Fruit fly (Drosophila melanogaster) whole organism, adult: Measurements from ENCODE around the gene CG42828.
A peak's percentile ranks its signal among the peaks of the same experiment; 100 is the strongest.

Experiments used
- CG11617 ChIP-seq: fragments of 200-800 bp; sonication (Bioruptor generic); optimal IDR thresholded peaks from 2 replicates; lab custom pipeline; 2017; ENCODE audit warnings: mild to moderate bottlenecking, missing biosample characterization, missing genetic modification reagents, missing genetic modification characterization
- CG12768 ChIP-seq: fragments of 200-800 bp; sonication (Bioruptor generic); optimal IDR thresholded peaks from 2 replicates; lab custom pipeline; 2017; ENCODE audit warnings: missing biosample characterization, missing genetic modification characterization, mild to moderate bottlenecking, moderate library complexity, missing genetic modification reagents
- CG14711 ChIP-seq: fragments of 200-800 bp; sonication (Bioruptor generic); optimal IDR thresholded peaks from 2 replicates; lab custom pipeline; 2018; ENCODE audit warnings: missing biosample characterization, mild to moderate bottlenecking, missing genetic modification characterization, moderate library complexity
- CG1620 ChIP-seq: fragments of 200-800 bp; sonication (Bioruptor generic); optimal IDR thresholded peaks from 2 replicates; lab custom pipeline; 2016; ENCODE audit warnings: missing biosample characterization, missing genetic modification characterization
- CG33017 ChIP-seq: fragments of 200-800 bp; sonication (Bioruptor generic); optimal IDR thresholded peaks from 2 replicates; lab custom pipeline; 2018; ENCODE audit warnings: missing biosample characterization, mild to moderate bottlenecking, missing genetic modification characterization, moderate library complexity
- CG5204 ChIP-seq: fragments of 200-800 bp; sonication (Bioruptor generic); optimal IDR thresholded peaks from 2 replicates; lab custom pipeline; 2016; ENCODE audit warnings: missing biosample characterization, missing genetic modification characterization
- CG7045 ChIP-seq: fragments of 200-800 bp; sonication (Bioruptor generic); optimal IDR thresholded peaks from 2 replicates; lab custom pipeline; 2017; ENCODE audit warnings: missing biosample characterization, mild to moderate bottlenecking, missing genetic modification characterization
- CG7101 ChIP-seq: fragments of 200-800 bp; sonication (Bioruptor generic); optimal IDR thresholded peaks from 2 replicates; lab custom pipeline; 2018; ENCODE audit warnings: missing biosample characterization, mild to moderate bottlenecking, missing genetic modification characterization, moderate library complexity
- Clk ChIP-seq: fragments of 200-800 bp; sonication (Bioruptor generic); optimal IDR thresholded peaks from 2 replicates; lab custom pipeline; 2017; ENCODE audit warnings: missing biosample characterization, missing genetic modification characterization
- Crg-1 ChIP-seq: fragments of 200-800 bp; sonication (Bioruptor generic); optimal IDR thresholded peaks from 2 replicates; lab custom pipeline; 2016; ENCODE audit warnings: missing biosample characterization, missing genetic modification characterization
- Hr96 ChIP-seq: fragments of 200-800 bp; sonication (Bioruptor generic); optimal IDR thresholded peaks from 2 replicates; lab custom pipeline; 2016; ENCODE audit warnings: missing biosample characterization, missing genetic modification characterization
- Mnt ChIP-seq: fragments of 200-800 bp; sonication (Bioruptor generic); optimal IDR thresholded peaks from 2 replicates; lab custom pipeline; 2016; ENCODE audit warnings: missing biosample characterization, mild to moderate bottlenecking, missing genetic modification characterization
- bab1 ChIP-seq: fragments of 200-800 bp; sonication (Bioruptor generic); optimal IDR thresholded peaks from 3 replicates; lab custom pipeline; 2019; ENCODE audit warnings: missing biosample characterization, mild to moderate bottlenecking, missing genetic modification characterization, moderate library complexity
- cic ChIP-seq: fragments of 200-800 bp; sonication (Bioruptor generic); optimal IDR thresholded peaks from 2 replicates; lab custom pipeline; 2017; ENCODE audit warnings: missing biosample characterization, mild to moderate bottlenecking, missing genetic modification characterization, moderate library complexity
- cnc ChIP-seq, 2 experiments: fragments of >200 bp; optimal IDR thresholded peaks; 2 replicates each; lab custom pipeline; 2017
- kay ChIP-seq: fragments of 200-800 bp; sonication (Bioruptor generic); peaks from one replicate; lab custom pipeline; 2016; ENCODE audit warnings: missing biosample characterization, missing genetic modification characterization, borderline replicate concordance
- ovo ChIP-seq: fragments of 200-800 bp; sonication (Bioruptor generic); optimal IDR thresholded peaks from 2 replicates; lab custom pipeline; 2016; ENCODE audit warnings: missing biosample characterization, missing genetic modification characterization
- pad ChIP-seq: fragments of 200-800 bp; sonication (Bioruptor generic); optimal IDR thresholded peaks from 3 replicates; lab custom pipeline; 2017; ENCODE audit warnings: missing biosample characterization, missing genetic modification characterization, mild to moderate bottlenecking, moderate library complexity, missing genetic modification reagents
- tj ChIP-seq: fragments of 200-800 bp; sonication (Bioruptor generic); optimal IDR thresholded peaks from 3 replicates; lab custom pipeline; 2017; ENCODE audit warnings: missing biosample characterization, mild to moderate bottlenecking, missing genetic modification characterization, moderate library complexity
- toe ChIP-seq: fragments of 200-800 bp; sonication (Bioruptor generic); optimal IDR thresholded peaks from 2 replicates; lab custom pipeline; 2016; ENCODE audit warnings: missing biosample characterization, missing genetic modification characterization

CG42828 gene

DNA sequence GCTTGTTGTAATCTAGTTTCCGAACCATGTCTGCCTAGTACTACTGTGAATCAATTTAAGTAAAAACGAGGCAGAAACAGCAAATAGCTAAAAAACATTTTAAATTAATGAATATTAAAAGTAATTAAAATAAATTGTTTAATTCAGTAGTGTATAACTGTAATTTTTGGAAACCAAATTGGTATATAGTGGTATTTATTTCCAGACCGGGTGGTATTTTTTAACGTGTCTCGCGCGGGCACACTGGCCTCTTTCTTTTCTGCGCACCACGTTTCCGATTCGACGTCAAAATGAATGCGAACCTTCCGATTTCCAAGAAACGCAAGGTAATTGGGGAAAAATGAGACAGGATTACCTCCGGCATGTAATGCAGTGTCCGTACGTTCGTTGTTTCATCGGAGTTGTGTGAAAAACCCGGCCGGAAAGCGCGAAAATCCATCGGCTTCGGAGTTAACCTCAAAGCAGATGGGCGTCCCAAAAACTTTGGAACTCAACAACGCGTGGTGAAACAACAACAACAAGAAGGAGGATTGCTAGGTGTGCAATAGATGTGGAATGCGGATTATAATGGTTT, 14.9 kb upstream of the CG42828 start, which contains the start of gene RpS3:
Gene RpS3, plus strand, starts transcription at position 248 of the 574 bp plus-strand sequence.
- TF ChIP-seq CG7045 (GFP tag; lab: Kevin White, UChicago) (no peak), CG7101 (peak; percentile 46), toe (GFP tag; lab: Kevin White, UChicago) (peak; percentile 12), CG5204 (GFP tag; lab: Kevin White, UChicago) (no peak), CG11617 (GFP tag; lab: Kevin White, UChicago) (peak; percentile 32), CG12768 (peak; percentile 72), Crg-1 (GFP tag; lab: Kevin White, UChicago) (peak; percentile 42), CG14711 (peak; percentile 32), cnc (optimal IDR thresholded peaks at IDR 0.05; lab: Kevin White, UChicago) (no peak), CG33017 (tag; lab: Kevin White, UChicago) (peak; percentile 6), Clk (no peak), pad (GFP tag; lab: Kevin White, UChicago) (no peak), bab1 (peak; percentile 58), tj (peak; percentile 5), Hr96 (GFP tag; lab: Kevin White, UChicago) (peak; percentile 3), Mnt (GFP tag; lab: Kevin White, UChicago) (peak; percentile 94), CG1620 (GFP tag; lab: Kevin White, UChicago) (no peak), cic (GFP tag; lab: Kevin White, UChicago) (no peak), kay (no peak)

- TF ChIP-seq cnc (optimal IDR thresholded peaks at IDR 0.05; lab: Kevin White, UChicago) (no peak), Mnt (GFP tag; lab: Kevin White, UChicago) (no peak), CG7045 (GFP tag; lab: Kevin White, UChicago) (no peak), CG14711 (no peak)
Observed at dm6 chr3R:23359420-23359819, 14.1 kb upstream of the CG42828 start.

DNA sequence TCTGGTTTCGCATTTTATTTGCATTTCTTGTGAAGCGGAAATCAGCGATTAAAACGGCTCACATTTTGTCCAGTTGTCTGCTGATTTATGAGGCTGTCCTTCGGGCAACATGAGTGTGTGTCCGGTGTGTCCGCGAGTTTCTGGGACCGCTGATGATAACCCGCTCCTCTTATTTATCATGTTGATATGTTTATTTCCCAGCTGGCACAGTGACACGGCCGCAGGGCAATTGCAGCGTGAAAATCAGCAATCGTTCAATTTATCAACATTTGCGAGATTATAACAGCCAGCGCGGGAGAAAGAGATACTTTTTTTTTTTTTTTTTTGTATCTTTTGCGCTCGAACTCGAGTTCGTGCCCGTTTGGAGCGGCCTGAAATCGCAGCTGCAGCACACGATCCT, 13.1 kb upstream of the CG42828 start:
- TF ChIP-seq Mnt (GFP tag; lab: Kevin White, UChicago) (no peak), CG7101 (no peak), pad (GFP tag; lab: Kevin White, UChicago) (no peak), Hr96 (GFP tag; lab: Kevin White, UChicago) (no peak), Crg-1 (GFP tag; lab: Kevin White, UChicago) (no peak)

dm6 chr3R:23363515-23364124, 9.9 kb upstream of the CG42828 start, which contains the start of gene CG4408:
CG4408 (minus strand) TSS chr3R:23363574.
- peak; percentile 48 for TF ChIP-seq CG1620 (GFP tag; lab: Kevin White, UChicago)
- TF ChIP-seq cnc (optimal IDR thresholded peaks at IDR 0.05; lab: Kevin White, UChicago), result no peak
- no peak for TF ChIP-seq CG5204 (GFP tag; lab: Kevin White, UChicago)
- peak; percentile 39 for TF ChIP-seq Crg-1 (GFP tag; lab: Kevin White, UChicago)
- TF ChIP-seq Clk, result no peak
- TF ChIP-seq cic (GFP tag; lab: Kevin White, UChicago), result no peak
- peak; percentile 77 for TF ChIP-seq CG14711
- TF ChIP-seq CG7101, result peak; percentile 82
- TF ChIP-seq CG33017 (tag; lab: Kevin White, UChicago), result peak; percentile 70
- TF ChIP-seq bab1, result peak; percentile 43
- peak; percentile 27 for TF ChIP-seq CG7045 (GFP tag; lab: Kevin White, UChicago)
- no peak for TF ChIP-seq tj
- no peak for TF ChIP-seq kay
- peak; percentile 41 for TF ChIP-seq CG12768
- TF ChIP-seq Mnt (GFP tag; lab: Kevin White, UChicago), result no peak
- TF ChIP-seq CG11617 (GFP tag; lab: Kevin White, UChicago), result peak; percentile 4
- peak; percentile 57 for TF ChIP-seq pad (GFP tag; lab: Kevin White, UChicago)
- no peak for TF ChIP-seq ovo (GFP tag; lab: Kevin White, UChicago)
- peak; percentile 19 for TF ChIP-seq Hr96 (GFP tag; lab: Kevin White, UChicago)
- TF ChIP-seq toe (GFP tag; lab: Kevin White, UChicago), result no peak

DNA sequence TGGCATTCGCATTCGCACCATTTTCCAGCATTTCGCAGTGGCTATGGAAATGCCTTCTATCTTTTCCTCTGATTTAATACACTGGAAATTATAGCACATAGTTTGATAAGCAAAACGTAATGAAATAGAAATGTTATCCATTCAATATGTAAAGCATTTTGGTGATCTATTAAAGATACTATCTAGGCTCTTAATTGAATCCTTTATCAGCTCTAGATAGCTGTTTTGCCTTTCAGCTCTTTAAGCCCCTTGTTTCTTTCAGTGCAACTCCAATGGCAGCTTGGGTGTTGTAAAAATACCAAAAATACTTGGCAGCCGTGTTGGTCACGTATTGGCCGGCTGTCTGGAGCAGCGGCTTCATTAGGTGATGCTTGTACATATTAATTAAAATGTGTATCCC, 8.5 kb upstream of the CG42828 start:
- TF ChIP-seq CG5204 (GFP tag; lab: Kevin White, UChicago), result no peak
- no peak for TF ChIP-seq CG7101
- no peak for TF ChIP-seq cnc (optimal IDR thresholded peaks at IDR 0.05; lab: Kevin White, UChicago)
- TF ChIP-seq CG1620 (GFP tag; lab: Kevin White, UChicago), result no peak
- TF ChIP-seq Mnt (GFP tag; lab: Kevin White, UChicago), result no peak
- TF ChIP-seq CG14711, result no peak
- no peak for TF ChIP-seq cic (GFP tag; lab: Kevin White, UChicago)
- no peak for TF ChIP-seq toe (GFP tag; lab: Kevin White, UChicago)
- TF ChIP-seq CG33017 (tag; lab: Kevin White, UChicago), result no peak
- no peak for TF ChIP-seq pad (GFP tag; lab: Kevin White, UChicago)
- no peak for TF ChIP-seq CG11617 (GFP tag; lab: Kevin White, UChicago)
- TF ChIP-seq CG7045 (GFP tag; lab: Kevin White, UChicago), result no peak
- TF ChIP-seq Hr96 (GFP tag; lab: Kevin White, UChicago), result no peak
- TF ChIP-seq CG12768, result no peak
- TF ChIP-seq Crg-1 (GFP tag; lab: Kevin White, UChicago), result no peak
- TF ChIP-seq Clk, result no peak
- TF ChIP-seq ovo (GFP tag; lab: Kevin White, UChicago), result no peak
- TF ChIP-seq tj, result no peak
- TF ChIP-seq kay, result no peak

DNA sequence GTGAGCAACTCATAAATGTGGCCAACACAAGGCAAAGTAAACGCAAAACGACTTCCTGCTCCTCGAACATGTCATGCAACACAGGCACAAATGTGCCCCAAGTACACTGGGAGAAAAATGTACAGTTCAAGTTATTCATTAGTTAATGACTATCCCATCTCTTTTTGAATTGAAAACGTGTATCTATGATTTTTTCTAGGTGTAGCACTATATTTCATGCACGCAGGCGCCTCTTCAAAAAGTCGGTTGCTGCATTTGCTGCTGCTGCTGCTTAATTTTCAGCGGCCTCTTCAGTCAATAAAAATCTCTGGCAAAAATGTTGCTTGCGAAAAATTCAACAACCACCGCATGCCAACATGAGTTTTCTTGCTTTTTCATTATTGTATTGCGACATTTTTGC, 6.0 kb upstream of the CG42828 start:
- no peak for TF ChIP-seq Crg-1 (GFP tag; lab: Kevin White, UChicago)
- TF ChIP-seq CG12768, result no peak
- TF ChIP-seq cnc (optimal IDR thresholded peaks at IDR 0.05; lab: Kevin White, UChicago), result no peak
- TF ChIP-seq toe (GFP tag; lab: Kevin White, UChicago), result no peak
- no peak for TF ChIP-seq CG7045 (GFP tag; lab: Kevin White, UChicago)
- no peak for TF ChIP-seq CG14711
- TF ChIP-seq bab1, result no peak
